Worm (Caenorhabditis elegans) whole organism, midembryonic: ENCODE data around the gene T24A6.20.

Source experiments
- T22C8.4 ChIP-seq: fragments of 200-800 bp; sonication (Bioruptor generic); IDR thresholded peaks from 2 replicates; pipeline ENCODE4 v1.3.6; 2022; ENCODE audit warnings: missing genetic modification characterization, missing compliant biosample characterization
- cog-1 ChIP-seq: sonication (generic microtip); optimal IDR thresholded peaks from 2 replicates; lab custom pipeline; 2016; ENCODE audit warnings: missing genetic modification characterization, missing compliant biosample characterization
- flt-1 ChIP-seq: fragments of 200-800 bp; sonication (Bioruptor generic); IDR thresholded peaks from 2 replicates; pipeline ENCODE4 v1.3.6; 2022; ENCODE audit warnings: missing genetic modification characterization, missing compliant biosample characterization
- klf-2 ChIP-seq: fragments of 200-800 bp; sonication (Bioruptor generic); conservative IDR thresholded peaks from 2 replicates; pipeline ENCODE4 v1.3.6; 2022; ENCODE audit warnings: missing genetic modification reagents, missing genetic modification characterization, missing compliant biosample characterization
- med-1 ChIP-seq: sonication (generic microtip); optimal IDR thresholded peaks from 2 replicates; lab custom pipeline; 2017; ENCODE audit warnings: missing genetic modification characterization, mild to moderate bottlenecking, missing compliant biosample characterization, antibody characterized with exemption, missing genetic modification reagents; ENCODE audit not compliant: insufficient read depth
- ref-1 ChIP-seq: fragments of 200-800 bp; sonication (Bioruptor generic); conservative IDR thresholded peaks from 2 replicates; pipeline ENCODE4 v1.3.6; 2022; ENCODE audit warnings: missing genetic modification reagents, missing genetic modification characterization, missing compliant biosample characterization
- tab-1 ChIP-seq: fragments of 200-800 bp; sonication (Bioruptor generic); IDR thresholded peaks from 2 replicates; pipeline ENCODE4 v1.3.6; 2022; ENCODE audit warnings: missing genetic modification characterization, missing compliant biosample characterization
- ztf-23 ChIP-seq: fragments of 200-800 bp; sonication (Bioruptor generic); IDR thresholded peaks from 2 replicates; pipeline ENCODE4 v1.3.6; 2022; ENCODE audit warnings: missing genetic modification reagents, missing genetic modification characterization, missing compliant biosample characterization
- ztf-29 ChIP-seq: fragments of 200-800 bp; sonication (Bioruptor generic); IDR thresholded peaks from 2 replicates; pipeline ENCODE4 v1.3.6; 2022; ENCODE audit warnings: missing genetic modification reagents, missing genetic modification characterization, missing compliant biosample characterization

The T24A6.20 gene

DNA sequence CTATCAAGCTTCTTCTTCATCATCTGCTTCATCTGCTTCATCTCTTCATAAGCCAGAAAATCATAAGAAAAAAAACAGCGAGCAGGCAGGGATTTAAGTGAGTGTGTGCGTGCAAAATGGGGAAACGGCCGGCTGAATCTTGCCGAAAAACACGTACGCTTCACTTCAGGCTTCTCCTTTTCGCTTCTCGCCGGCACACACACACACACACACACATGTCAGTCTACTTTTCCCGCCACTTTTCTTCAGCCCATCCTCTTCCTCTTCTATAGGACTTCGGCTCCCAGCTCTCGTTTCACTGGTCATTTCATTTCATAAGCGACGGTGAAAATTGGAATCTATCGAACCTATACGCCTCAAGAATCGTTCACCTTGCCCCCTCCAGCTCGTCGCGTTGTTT, 26.3 kb downstream of the T24A6.20 start:
- TF ChIP-seq ztf-29 (GFP tag; lab: Robert Waterston, UW) (no peak), cog-1 (tag; lab: Kevin White, UChicago) (no peak), klf-2 (GFP tag; lab: Robert Waterston, UW) (no peak), ztf-23 (GFP tag; lab: Robert Waterston, UW) (no peak), tab-1 (no peak), T22C8.4 (GFP tag; lab: Robert Waterston, UW) (no peak), flt-1 (GFP tag; lab: Robert Waterston, UW) (no peak), ref-1 (GFP tag; lab: Robert Waterston, UW) (no peak), med-1 (GFP tag; lab: Kevin White, UChicago) (no peak)

DNA sequence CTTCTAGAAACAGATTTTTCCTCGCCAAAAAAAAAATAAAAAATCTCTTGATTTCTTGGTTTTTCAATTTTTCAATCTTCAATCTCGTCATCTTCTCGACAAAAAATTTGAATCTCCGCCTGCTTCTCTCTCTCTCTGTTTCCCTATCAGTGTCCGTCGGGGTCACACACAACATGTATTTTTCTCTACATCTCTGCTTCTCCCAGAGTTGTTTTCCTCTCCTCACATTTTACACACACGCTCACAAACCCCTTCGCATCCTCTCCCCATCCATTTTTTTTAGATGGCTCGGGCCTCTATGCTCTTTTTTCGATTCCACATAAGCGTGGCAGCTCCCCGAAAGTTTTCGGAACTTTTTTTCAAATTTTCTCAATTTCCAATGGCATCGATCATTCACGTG, 26.9 kb downstream of the T24A6.20 start:
- TF ChIP-seq klf-2 (GFP tag; lab: Robert Waterston, UW): no peak
- TF ChIP-seq tab-1: no peak
- TF ChIP-seq ztf-29 (GFP tag; lab: Robert Waterston, UW): no peak
- no peak for TF ChIP-seq med-1 (GFP tag; lab: Kevin White, UChicago)
- no peak for TF ChIP-seq ztf-23 (GFP tag; lab: Robert Waterston, UW)
- TF ChIP-seq ref-1 (GFP tag; lab: Robert Waterston, UW): no peak
- TF ChIP-seq cog-1 (tag; lab: Kevin White, UChicago): no peak
- TF ChIP-seq flt-1 (GFP tag; lab: Robert Waterston, UW): no peak
- no peak for TF ChIP-seq T22C8.4 (GFP tag; lab: Robert Waterston, UW)

DNA sequence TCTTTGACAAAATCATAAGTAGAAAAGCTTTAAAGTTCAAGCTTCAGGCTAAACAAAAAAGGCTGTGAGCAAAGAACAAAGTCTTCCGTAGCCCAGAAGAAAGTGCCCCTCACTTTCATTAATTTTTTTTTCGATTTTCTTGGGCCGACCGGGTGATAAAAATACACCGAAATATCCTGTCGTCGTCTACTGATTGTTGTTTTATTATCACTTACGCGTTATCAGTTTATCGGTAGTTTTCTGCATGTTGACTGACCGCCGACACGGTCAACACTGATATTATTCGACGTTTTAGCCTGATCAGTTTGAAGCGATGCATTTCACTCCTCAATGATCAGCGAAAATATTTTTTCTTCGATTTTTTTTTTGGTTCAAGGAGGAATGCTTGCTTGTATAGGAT, 27.5 kb downstream of the T24A6.20 start:
- TF ChIP-seq ztf-29 (GFP tag; lab: Robert Waterston, UW) (no peak), ztf-23 (GFP tag; lab: Robert Waterston, UW) (no peak), klf-2 (GFP tag; lab: Robert Waterston, UW) (no peak), med-1 (GFP tag; lab: Kevin White, UChicago) (no peak), flt-1 (GFP tag; lab: Robert Waterston, UW) (no peak), cog-1 (tag; lab: Kevin White, UChicago) (no peak), tab-1 (no peak), T22C8.4 (GFP tag; lab: Robert Waterston, UW) (no peak), ref-1 (GFP tag; lab: Robert Waterston, UW) (no peak)

DNA sequence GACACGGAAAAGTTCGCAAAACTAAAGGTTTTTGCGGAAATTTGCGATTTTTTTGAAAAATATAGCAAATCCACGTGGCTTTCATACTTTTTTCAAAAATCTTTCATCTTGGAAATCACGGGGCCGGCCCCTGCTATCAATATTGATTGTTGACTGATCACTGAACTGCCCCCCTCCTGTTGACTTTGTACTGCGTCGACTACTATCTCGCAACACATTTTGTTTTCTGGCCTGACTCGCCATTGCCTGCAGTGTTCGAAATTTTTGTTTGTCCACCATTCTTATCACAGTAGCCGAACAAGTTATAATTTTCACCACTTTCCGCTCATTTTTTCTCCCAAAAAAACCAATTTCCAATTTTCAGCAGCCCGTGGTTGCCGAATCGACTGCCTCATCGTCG, 28.1 kb downstream of the T24A6.20 start:
- TF ChIP-seq cog-1 (tag; lab: Kevin White, UChicago) (no peak), ztf-23 (GFP tag; lab: Robert Waterston, UW) (no peak), ztf-29 (GFP tag; lab: Robert Waterston, UW) (no peak), ref-1 (GFP tag; lab: Robert Waterston, UW) (no peak), tab-1 (no peak), med-1 (GFP tag; lab: Kevin White, UChicago) (no peak), T22C8.4 (GFP tag; lab: Robert Waterston, UW) (no peak), flt-1 (GFP tag; lab: Robert Waterston, UW) (no peak), klf-2 (GFP tag; lab: Robert Waterston, UW) (no peak)

DNA sequence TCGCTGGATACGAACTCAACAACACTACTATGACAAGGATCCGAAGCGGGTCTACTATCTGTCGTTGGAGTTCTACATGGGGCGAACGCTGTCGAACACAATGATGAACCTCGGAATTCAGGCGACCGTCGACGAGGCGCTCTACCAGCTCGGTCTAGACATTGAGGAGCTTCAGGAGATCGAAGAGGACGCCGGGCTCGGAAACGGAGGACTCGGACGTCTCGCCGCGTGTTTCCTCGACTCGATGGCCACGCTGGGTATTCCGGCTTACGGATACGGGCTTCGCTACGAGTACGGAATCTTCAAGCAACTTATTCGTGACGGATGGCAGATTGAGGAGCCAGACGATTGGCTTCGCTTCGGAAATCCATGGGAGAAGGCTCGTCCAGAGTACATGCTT, 28.7 kb downstream of the T24A6.20 start:
- no peak for TF ChIP-seq med-1 (GFP tag; lab: Kevin White, UChicago)
- no peak for TF ChIP-seq klf-2 (GFP tag; lab: Robert Waterston, UW)
- no peak for TF ChIP-seq flt-1 (GFP tag; lab: Robert Waterston, UW)
- no peak for TF ChIP-seq T22C8.4 (GFP tag; lab: Robert Waterston, UW)
- no peak for TF ChIP-seq ztf-23 (GFP tag; lab: Robert Waterston, UW)

DNA sequence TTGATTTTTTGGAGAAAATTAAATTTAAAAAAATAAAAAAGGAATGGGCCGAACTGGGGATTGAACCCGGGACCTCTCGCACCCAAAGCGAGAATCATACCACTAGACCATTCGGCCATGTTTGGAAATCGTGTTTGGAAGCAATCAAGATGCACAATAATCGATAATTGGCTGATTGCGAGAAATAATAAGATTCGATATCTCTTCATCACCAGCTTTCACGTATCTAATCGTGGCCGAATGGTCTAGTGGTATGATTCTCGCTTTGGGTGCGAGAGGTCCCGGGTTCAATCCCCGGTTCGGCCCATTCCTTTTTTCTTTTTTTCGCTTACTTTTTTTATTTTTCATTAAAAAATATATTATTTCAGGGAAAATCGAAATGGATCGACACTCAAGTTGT, 29.2 kb downstream of the T24A6.20 start:
- TF ChIP-seq ztf-29 (GFP tag; lab: Robert Waterston, UW): no peak
- TF ChIP-seq T22C8.4 (GFP tag; lab: Robert Waterston, UW): peak; percentile 45

DNA sequence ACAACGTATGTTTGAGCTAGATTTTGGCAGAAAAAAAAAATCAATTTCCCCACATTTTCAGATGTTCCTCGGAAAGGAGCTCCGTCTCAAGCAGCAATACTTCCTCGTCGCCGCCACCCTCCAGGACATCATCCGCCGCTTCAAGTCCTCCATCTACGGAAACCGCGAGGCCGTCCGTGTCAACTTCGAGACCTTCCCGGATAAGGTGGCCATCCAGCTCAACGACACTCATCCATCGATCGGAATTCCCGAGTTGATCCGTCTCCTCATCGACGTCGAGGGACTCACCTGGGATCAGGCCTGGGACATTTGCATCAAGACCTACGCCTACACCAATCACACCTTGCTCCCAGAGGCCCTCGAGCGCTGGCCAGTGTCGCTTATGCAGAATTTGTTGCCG, 29.7 kb downstream of the T24A6.20 start:
- no peak for TF ChIP-seq tab-1
- TF ChIP-seq flt-1 (GFP tag; lab: Robert Waterston, UW): no peak
- TF ChIP-seq med-1 (GFP tag; lab: Kevin White, UChicago): no peak
- no peak for TF ChIP-seq ref-1 (GFP tag; lab: Robert Waterston, UW)
- no peak for TF ChIP-seq ztf-23 (GFP tag; lab: Robert Waterston, UW)
- no peak for TF ChIP-seq cog-1 (tag; lab: Kevin White, UChicago)
- TF ChIP-seq T22C8.4 (GFP tag; lab: Robert Waterston, UW): no peak
- TF ChIP-seq klf-2 (GFP tag; lab: Robert Waterston, UW): no peak
- TF ChIP-seq ztf-29 (GFP tag; lab: Robert Waterston, UW): no peak

DNA sequence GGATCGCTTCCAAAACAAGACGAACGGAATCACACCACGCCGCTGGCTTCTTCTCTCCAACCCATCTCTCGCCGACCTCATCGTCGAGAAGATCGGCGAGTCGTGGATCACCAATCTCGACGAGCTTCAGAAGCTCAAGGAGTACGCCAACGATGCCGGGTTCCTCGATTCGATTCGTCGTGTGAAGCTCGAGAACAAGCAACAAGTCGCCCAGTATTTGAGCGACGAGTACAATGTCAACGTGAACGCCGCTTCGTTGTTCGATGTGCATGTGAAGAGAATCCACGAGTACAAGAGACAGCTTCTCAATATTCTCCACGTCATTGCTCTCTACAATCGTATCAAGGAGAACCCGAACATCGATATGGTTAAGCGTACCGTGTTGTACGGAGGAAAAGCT, 30.7 kb downstream of the T24A6.20 start:
- TF ChIP-seq tab-1 (no peak), ref-1 (GFP tag; lab: Robert Waterston, UW) (no peak), flt-1 (GFP tag; lab: Robert Waterston, UW) (no peak), cog-1 (tag; lab: Kevin White, UChicago) (no peak), ztf-23 (GFP tag; lab: Robert Waterston, UW) (no peak)

DNA sequence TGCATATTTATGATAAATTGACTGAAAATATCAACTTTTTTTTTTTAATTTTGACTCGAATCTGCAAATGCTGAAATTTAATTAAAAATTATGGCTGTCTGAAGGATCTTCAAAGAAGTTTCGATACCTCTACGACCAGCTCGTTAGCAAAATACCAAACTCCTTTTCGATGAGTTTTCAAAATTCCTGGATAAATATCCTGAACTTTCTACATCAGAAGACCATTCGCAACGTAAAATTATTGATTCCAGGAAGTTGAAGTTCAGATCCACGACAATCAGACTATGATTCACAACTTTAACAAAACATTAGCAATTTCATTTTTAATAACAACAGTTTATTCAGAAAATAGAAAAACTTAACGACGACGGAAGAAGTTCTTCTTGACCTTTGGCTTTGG, 32.1 kb downstream of the T24A6.20 start:
- no peak for TF ChIP-seq ztf-29 (GFP tag; lab: Robert Waterston, UW)
- TF ChIP-seq med-1 (GFP tag; lab: Kevin White, UChicago): no peak
- no peak for TF ChIP-seq ref-1 (GFP tag; lab: Robert Waterston, UW)
- no peak for TF ChIP-seq T22C8.4 (GFP tag; lab: Robert Waterston, UW)
- TF ChIP-seq tab-1: no peak
- no peak for TF ChIP-seq cog-1 (tag; lab: Kevin White, UChicago)
- no peak for TF ChIP-seq ztf-23 (GFP tag; lab: Robert Waterston, UW)
- no peak for TF ChIP-seq flt-1 (GFP tag; lab: Robert Waterston, UW)
- TF ChIP-seq klf-2 (GFP tag; lab: Robert Waterston, UW): no peak
